Worm (Caenorhabditis elegans) whole organism, L1 larva: Measurements from ENCODE around the gene F20G2.1.
A peak's percentile ranks its signal among the peaks of the same experiment; 100 is the strongest.

ENCODE experiments used
- C16A3.4 ChIP-seq: fragments of 150-350 bp; optimal IDR thresholded peaks from 2 replicates; lab custom pipeline; 2014; ENCODE audit warnings: missing biosample characterization, missing genetic modification characterization
- C34B4.2 ChIP-seq: sonication (generic microtip); optimal IDR thresholded peaks from 2 replicates; lab custom pipeline; 2017; ENCODE audit warnings: mild to moderate bottlenecking, missing genetic modification characterization, missing compliant biosample characterization
- aha-1 ChIP-seq: fragments of 150-350 bp; optimal IDR thresholded peaks from 2 replicates; lab custom pipeline; 2014; ENCODE audit warnings: missing biosample characterization, missing genetic modification characterization
- ama-1 ChIP-seq: fragments of 150-350 bp; optimal IDR thresholded peaks from 2 replicates; lab custom pipeline; 2014
- blmp-1 ChIP-seq: fragments of 150-350 bp; optimal IDR thresholded peaks from 2 replicates; lab custom pipeline; 2014; ENCODE audit warnings: missing biosample characterization, missing genetic modification characterization
- ceh-63 ChIP-seq: fragments of 200-800 bp; sonication (Bioruptor generic); optimal IDR thresholded peaks from 2 replicates; lab custom pipeline; 2018; ENCODE audit warnings: mild to moderate bottlenecking, missing genetic modification characterization, missing compliant biosample characterization
- ceh-90 ChIP-seq: sonication (generic microtip); optimal IDR thresholded peaks from 2 replicates; lab custom pipeline; 2016; ENCODE audit warnings: missing genetic modification characterization, missing compliant biosample characterization
- dpl-1 ChIP-seq, 3 experiments: fragments of 150-350 bp in 2 of 3; sonication (generic microtip) in 1 of 3; optimal IDR thresholded peaks; 2 replicates each; lab custom pipeline; 2014 to 2017; ENCODE audit warnings: missing biosample characterization in 3 of 3, missing genetic modification characterization in 3 of 3, missing genetic modification reagents in 3 of 3
- efl-3 ChIP-seq: fragments of 200-800 bp; sonication (Bioruptor generic); optimal IDR thresholded peaks from 2 replicates; lab custom pipeline; 2018; ENCODE audit warnings: mild to moderate bottlenecking, missing genetic modification characterization, missing compliant biosample characterization
- elt-3 ChIP-seq, 6 experiments: fragments of 150-350 bp in 1 of 6; sonication (generic microtip); optimal IDR thresholded peaks; 2 replicates each; lab custom pipeline; 2017 to 2018; ENCODE audit warnings: missing biosample characterization in 6 of 6, missing genetic modification characterization in 6 of 6, inconsistent platforms in 1 of 6
- ets-5 ChIP-seq: fragments of 200-800 bp; sonication (Bioruptor generic); IDR thresholded peaks from 2 replicates; pipeline ENCODE4 v1.3.6; 2022; ENCODE audit warnings: missing genetic modification characterization, missing compliant biosample characterization
- fkh-8 ChIP-seq: sonication (generic microtip); optimal IDR thresholded peaks from 2 replicates; lab custom pipeline; 2016; ENCODE audit warnings: mild to moderate bottlenecking, missing genetic modification characterization, missing compliant biosample characterization
- fos-1 ChIP-seq: fragments of 150-350 bp; optimal IDR thresholded peaks from 2 replicates; lab custom pipeline; 2014; ENCODE audit warnings: missing biosample characterization, missing genetic modification characterization
- grh-1 ChIP-seq: fragments of 200-800 bp; sonication (Bioruptor generic); IDR thresholded peaks from 2 replicates; pipeline ENCODE4 v1.3.6; 2022; ENCODE audit warnings: missing genetic modification reagents, missing genetic modification characterization, missing compliant biosample characterization
- hpl-2 ChIP-seq: fragments of 150-350 bp; optimal IDR thresholded peaks from 2 replicates; lab custom pipeline; 2014; ENCODE audit warnings: missing biosample characterization, missing genetic modification reagents, missing genetic modification characterization
- isw-1 ChIP-seq: fragments of 200-800 bp; sonication (Bioruptor generic); IDR thresholded peaks from 2 replicates; pipeline ENCODE4 v1.3.6; 2022; ENCODE audit warnings: missing genetic modification characterization, missing compliant biosample characterization
- jun-1 ChIP-seq: fragments of 150-350 bp; optimal IDR thresholded peaks from 2 replicates; lab custom pipeline; 2014; ENCODE audit warnings: missing biosample characterization, missing genetic modification reagents, missing genetic modification characterization
- lin-14 ChIP-seq: fragments of 200-800 bp; sonication (Bioruptor generic); optimal IDR thresholded peaks from 2 replicates; lab custom pipeline; 2018; ENCODE audit warnings: mild to moderate bottlenecking, missing genetic modification characterization, moderate library complexity, missing compliant biosample characterization
- lin-15B ChIP-seq: fragments of 150-350 bp; sonication (generic microtip); optimal IDR thresholded peaks from 3 replicates; lab custom pipeline; 2014; ENCODE audit warnings: missing biosample characterization, missing genetic modification characterization
- lin-35 ChIP-seq, 2 experiments: fragments of 150-350 bp; optimal IDR thresholded peaks; 2 replicates each; lab custom pipeline; 2014; ENCODE audit warnings: missing biosample characterization in 2 of 2, missing genetic modification characterization in 2 of 2, missing genetic modification reagents in 2 of 2
- lir-3 ChIP-seq: sonication (generic microtip); optimal IDR thresholded peaks from 2 replicates; lab custom pipeline; 2016; ENCODE audit warnings: mild to moderate bottlenecking, missing genetic modification characterization, moderate library complexity, missing compliant biosample characterization; ENCODE audit not compliant: poor library complexity
- lsy-2 ChIP-seq, 2 experiments: fragments of 150-350 bp; optimal IDR thresholded peaks; 2 replicates each; lab custom pipeline; 2014; ENCODE audit warnings: missing biosample characterization in 2 of 2, missing genetic modification characterization in 2 of 2
- mdl-1 ChIP-seq, 2 experiments: fragments of 150-350 bp; optimal IDR thresholded peaks; 2 replicates each; lab custom pipeline; 2014 to 2017; ENCODE audit warnings: missing biosample characterization in 2 of 2, missing genetic modification characterization in 2 of 2, inconsistent platforms in 1 of 2
- mef-2 ChIP-seq: fragments of 150-350 bp; optimal IDR thresholded peaks from 2 replicates; lab custom pipeline; 2014; ENCODE audit warnings: missing biosample characterization, missing genetic modification characterization
- mep-1 ChIP-seq: fragments of 150-350 bp; optimal IDR thresholded peaks from 2 replicates; lab custom pipeline; 2014; ENCODE audit warnings: missing biosample characterization, missing genetic modification characterization
- nhr-47 ChIP-seq: sonication (generic microtip); optimal IDR thresholded peaks from 2 replicates; lab custom pipeline; 2016; ENCODE audit warnings: mild to moderate bottlenecking, missing genetic modification characterization, moderate library complexity, missing compliant biosample characterization
- nhr-77 ChIP-seq: fragments of 150-350 bp; optimal IDR thresholded peaks from 2 replicates; lab custom pipeline; 2014; ENCODE audit warnings: missing biosample characterization, missing genetic modification characterization
- nhr-84 ChIP-seq: sonication (generic microtip); optimal IDR thresholded peaks from 2 replicates; lab custom pipeline; 2017; ENCODE audit warnings: missing biosample characterization, missing genetic modification characterization
- nhr-85 ChIP-seq: sonication (generic microtip); peaks from one replicate; lab custom pipeline; 2016; ENCODE audit warnings: missing genetic modification characterization, inconsistent platforms, missing compliant biosample characterization
- pag-3 ChIP-seq: sonication (generic microtip); optimal IDR thresholded peaks from 2 replicates; lab custom pipeline; 2017; ENCODE audit warnings: missing genetic modification characterization, mild to moderate bottlenecking, missing compliant biosample characterization, antibody characterized with exemption, borderline replicate concordance; ENCODE audit not compliant: insufficient read depth
- pqm-1 ChIP-seq: sonication (generic microtip); optimal IDR thresholded peaks from 3 replicates; lab custom pipeline; 2017; ENCODE audit warnings: missing biosample characterization, missing genetic modification characterization
- sox-4 ChIP-seq: sonication (generic microtip); optimal IDR thresholded peaks from 2 replicates; lab custom pipeline; 2016; ENCODE audit warnings: missing genetic modification characterization, missing compliant biosample characterization
- sptf-1 ChIP-seq: fragments of 150-350 bp; optimal IDR thresholded peaks from 2 replicates; lab custom pipeline; 2014; ENCODE audit warnings: missing biosample characterization, missing genetic modification characterization
- tlp-1 ChIP-seq: fragments of 150-350 bp; optimal IDR thresholded peaks from 2 replicates; lab custom pipeline; 2014; ENCODE audit warnings: missing biosample characterization, missing genetic modification characterization
- unc-130 ChIP-seq: fragments of 150-350 bp; optimal IDR thresholded peaks from 2 replicates; lab custom pipeline; 2017; ENCODE audit warnings: missing biosample characterization, missing genetic modification characterization, inconsistent platforms
- unc-62 ChIP-seq: fragments of 150-350 bp; optimal IDR thresholded peaks from 2 replicates; lab custom pipeline; 2014; ENCODE audit warnings: missing biosample characterization, missing genetic modification reagents, missing genetic modification characterization
- unc-98 ChIP-seq: fragments of 200-800 bp; sonication (Bioruptor generic); IDR thresholded peaks from 2 replicates; pipeline ENCODE4 v1.3.6; 2022; ENCODE audit warnings: missing genetic modification characterization, missing compliant biosample characterization
- xbp-1 ChIP-seq: sonication (generic microtip); optimal IDR thresholded peaks from 2 replicates; lab custom pipeline; 2016; ENCODE audit warnings: missing genetic modification characterization, missing compliant biosample characterization
- ztf-11 ChIP-seq, 2 experiments: sonication (generic microtip); optimal IDR thresholded peaks; 2 replicates each; lab custom pipeline; 2016 to 2017; ENCODE audit warnings: missing genetic modification characterization in 2 of 2, missing biosample characterization in 1 of 2, missing compliant biosample characterization in 1 of 2

Gene F20G2.1

DNA sequence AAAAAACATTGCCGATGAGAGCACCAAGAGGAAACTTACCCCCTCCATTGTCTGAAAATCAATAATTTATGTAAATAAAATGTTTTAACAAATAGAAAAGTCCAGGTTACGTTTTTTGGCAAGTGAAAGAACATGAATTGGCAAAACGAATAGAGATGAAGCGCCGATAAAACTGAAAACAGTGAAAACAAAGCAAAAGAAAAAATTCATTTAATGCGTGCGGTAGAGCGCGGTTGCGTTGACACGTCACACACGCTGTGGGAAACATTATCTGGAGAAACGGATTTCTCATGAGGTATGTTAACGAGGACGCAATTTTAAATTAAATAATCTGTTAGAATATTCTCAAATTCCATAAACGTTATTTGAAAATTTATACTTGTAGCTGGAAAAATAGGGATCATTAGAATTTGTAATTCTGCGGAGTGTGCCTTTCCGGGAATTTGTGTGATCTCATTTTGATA lies 38.1 kb downstream of the F20G2.1 start, which contains the start of gene zipt-9 (continued):
- TF ChIP-seq pag-3 (tag; lab: Kevin White, UChicago), result no peak
- peak; percentile 25 for TF ChIP-seq hpl-2 (GFP tag; lab: Kevin White, UChicago)
- TF ChIP-seq mef-2 (tag; lab: Kevin White, UChicago), result no peak
- TF ChIP-seq unc-62 (GFP tag; lab: Kevin White, UChicago), result no peak
- no peak for TF ChIP-seq C34B4.2 (tag; lab: Kevin White, UChicago)
- no peak for TF ChIP-seq nhr-84 (tag; lab: Kevin White, UChicago)
- TF ChIP-seq ets-5 (GFP tag; lab: Robert Waterston, UW), result no peak
- TF ChIP-seq xbp-1 (tag; lab: Kevin White, UChicago), result peak; percentile 84
- peak; percentile 56 for TF ChIP-seq jun-1
- TF ChIP-seq ceh-63 (GFP tag; lab: Kevin White, UChicago), result peak; percentile 90

DNA sequence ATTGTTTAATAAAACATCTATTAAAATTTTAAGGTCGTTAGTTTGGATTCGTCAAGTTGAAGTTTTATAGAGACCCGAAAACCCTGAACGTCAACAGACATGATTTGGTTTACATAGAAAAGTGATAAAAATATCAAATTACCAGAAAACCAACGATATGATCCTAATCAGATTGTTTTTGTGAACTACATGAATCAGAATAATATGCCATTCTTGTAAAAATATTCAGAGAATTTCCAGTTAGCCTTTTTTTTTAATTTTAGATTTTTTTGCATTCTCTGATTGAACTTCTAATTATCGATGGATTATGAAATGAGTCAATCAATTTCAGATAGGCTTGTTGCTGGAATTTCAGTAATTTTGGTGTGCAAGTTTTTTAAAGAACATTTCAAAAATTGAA lies 42.3 kb downstream of the F20G2.1 start, which contains the start of gene srx-96:
Gene srx-96, plus strand, starts transcription at position 301 of the 400 bp plus-strand sequence.
- TF ChIP-seq pqm-1 (no peak), ets-5 (GFP tag; lab: Robert Waterston, UW) (no peak), fkh-8 (no peak), unc-130 (tag; lab: Kevin White, UChicago) (no peak), efl-3 (no peak), ztf-11 (tag; optimal IDR thresholded peaks at IDR 0.05; lab: Kevin White, UChicago) (no peak), tlp-1 (tag; lab: Kevin White, UChicago) (no peak), ama-1 (lab: Kevin White, UChicago) (no peak), aha-1 (tag; lab: Kevin White, UChicago) (no peak), nhr-77 (tag; lab: Kevin White, UChicago) (no peak), isw-1 (GFP tag; lab: Robert Waterston, UW) (no peak), lin-35 (GFP tag; optimal IDR thresholded peaks at IDR 0.05; lab: Kevin White, UChicago) (no peak), grh-1 (GFP tag; lab: Robert Waterston, UW) (no peak), unc-98 (GFP tag; lab: Robert Waterston, UW) (no peak), sptf-1 (no peak), lsy-2 (tag; optimal IDR thresholded peaks at IDR 0.05; lab: Kevin White, UChicago) (no peak)

- TF ChIP-seq lir-3 (tag; lab: Kevin White, UChicago) (no peak), ceh-90 (tag; lab: Kevin White, UChicago) (no peak), sox-4 (no peak)
Observed at ce11 chrV:13707295-13707694, 46.1 kb downstream of the F20G2.1 start, which contains the start of gene hlh-34. Gene hlh-34 (minus strand): TSS chrV:13707395.

DNA sequence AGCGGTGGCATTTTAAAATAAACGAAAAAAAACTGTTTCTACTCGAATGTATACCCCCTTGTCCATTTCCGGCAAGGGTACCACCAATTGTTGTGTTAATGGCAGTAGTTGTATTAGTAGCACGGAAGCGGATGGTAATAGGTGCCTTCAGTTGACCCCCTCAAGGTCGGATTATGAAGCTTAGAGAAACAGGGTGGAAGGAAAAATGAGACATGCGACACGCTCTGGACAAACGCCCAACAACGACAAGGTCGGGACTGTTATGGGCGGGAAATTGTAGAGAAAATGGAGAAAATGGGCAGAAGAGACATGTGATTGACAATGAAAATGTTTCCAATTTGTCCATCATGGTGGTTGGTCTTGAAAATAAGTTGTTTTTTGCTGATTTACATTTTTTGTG lies 49.4 kb downstream of the F20G2.1 start, which contains the start of gene T01D3.3:
Gene T01D3.3, plus strand, starts transcription at position 312 of the 400 bp plus-strand sequence.
- TF ChIP-seq ama-1 (lab: Kevin White, UChicago) (no peak), efl-3 (no peak), nhr-85 (tag; lab: Kevin White, UChicago) (peak; percentile 59), lin-14 (GFP tag; lab: Kevin White, UChicago) (peak; percentile 50), C16A3.4 (tag; lab: Kevin White, UChicago) (peak; percentile 36), dpl-1 (GFP tag; optimal IDR thresholded peaks at IDR 0.05; lab: Kevin White, UChicago) (peak in 2 of 3 experiments; percentile 14 to 32), mef-2 (tag; lab: Kevin White, UChicago) (no peak), elt-3 (tag; optimal IDR thresholded peaks at IDR 0.05; lab: Kevin White, UChicago) (peak in 3 of 6 experiments; percentile 3 to 61 (median 22)), fkh-8 (no peak), unc-130 (tag; lab: Kevin White, UChicago) (peak; percentile 23), nhr-47 (tag; lab: Kevin White, UChicago) (no peak), blmp-1 (tag; lab: Kevin White, UChicago) (peak; percentile 92), hpl-2 (GFP tag; lab: Kevin White, UChicago) (no peak), mep-1 (tag; lab: Kevin White, UChicago) (peak; percentile 56), fos-1 (tag; lab: Kevin White, UChicago) (no peak), grh-1 (GFP tag; lab: Robert Waterston, UW) (no peak), mdl-1 (tag; optimal IDR thresholded peaks at IDR 0.05; lab: Kevin White, UChicago) (peak in 1 of 2 experiments; percentile 51), lin-15B (tag; lab: Kevin White, UChicago) (no peak)
